Fruit fly (Drosophila melanogaster) whole organism, embryonic: ENCODE results near the gene CG46309.

ENCODE experiments used
- Atf3 ChIP-seq: fragments of 200-800 bp; sonication (Bioruptor generic); optimal IDR thresholded peaks from 3 replicates; lab custom pipeline; 2016; ENCODE audit warnings: missing biosample characterization, missing genetic modification characterization
- B-H1 ChIP-seq: fragments of 200-800 bp; sonication (Bioruptor generic); IDR thresholded peaks from 3 replicates; pipeline ENCODE4 v1.3.6; 2022; ENCODE audit warnings: missing biosample characterization, missing genetic modification characterization
- BEAF-32 ChIP-seq: fragments of 200-800 bp; sonication (Bioruptor generic); optimal IDR thresholded peaks from 3 replicates; lab custom pipeline; 2017; ENCODE audit warnings: missing biosample characterization, missing genetic modification characterization, mild to moderate bottlenecking, moderate library complexity, missing genetic modification reagents
- Blimp-1 ChIP-seq: fragments of 200-800 bp; sonication (Bioruptor generic); optimal IDR thresholded peaks from 3 replicates; lab custom pipeline; 2018; ENCODE audit warnings: missing biosample characterization, missing genetic modification characterization, mild to moderate bottlenecking, moderate library complexity, missing genetic modification reagents
- CG10366 ChIP-seq: fragments of 200-800 bp; sonication (Bioruptor generic); IDR thresholded peaks from 2 replicates; pipeline ENCODE4 v1.3.6; 2022; ENCODE audit warnings: missing biosample characterization, missing genetic modification characterization
- CG10654 ChIP-seq: fragments of 200-800 bp; sonication (Bioruptor generic); optimal IDR thresholded peaks from 2 replicates; lab custom pipeline; 2016; ENCODE audit warnings: missing biosample characterization, missing genetic modification characterization
- CG10979 ChIP-seq: fragments of 200-800 bp; sonication (Bioruptor generic); optimal IDR thresholded peaks from 2 replicates; lab custom pipeline; 2018; ENCODE audit warnings: missing biosample characterization, mild to moderate bottlenecking, missing genetic modification characterization, moderate library complexity
- CG11560 ChIP-seq: fragments of 200-800 bp; sonication (Bioruptor generic); IDR thresholded peaks from 3 replicates; pipeline ENCODE4 v1.3.6; 2022; ENCODE audit warnings: missing biosample characterization, missing genetic modification characterization
- CG12299 ChIP-seq: fragments of 200-800 bp; sonication (Bioruptor generic); optimal IDR thresholded peaks from 2 replicates; lab custom pipeline; 2018; ENCODE audit warnings: missing biosample characterization, mild to moderate bottlenecking, missing genetic modification characterization
- CG13296 ChIP-seq: fragments of 200-800 bp; sonication (Bioruptor generic); optimal IDR thresholded peaks from 3 replicates; lab custom pipeline; 2018; ENCODE audit warnings: missing biosample characterization, mild to moderate bottlenecking, missing genetic modification characterization
- CG13775 ChIP-seq: fragments of 200-800 bp; sonication (Bioruptor generic); optimal IDR thresholded peaks from 3 replicates; lab custom pipeline; 2017; ENCODE audit warnings: missing biosample characterization, mild to moderate bottlenecking, missing genetic modification characterization
- CG15073 ChIP-seq: fragments of 200-800 bp; sonication (Bioruptor generic); optimal IDR thresholded peaks from 2 replicates; lab custom pipeline; 2016; ENCODE audit warnings: missing biosample characterization, missing genetic modification characterization
- CG15696 ChIP-seq: fragments of 200-800 bp; sonication (Bioruptor generic); optimal IDR thresholded peaks from 2 replicates; lab custom pipeline; 2019; ENCODE audit warnings: missing biosample characterization, mild to moderate bottlenecking, missing genetic modification characterization, moderate library complexity
- CG17186 ChIP-seq: fragments of 200-800 bp; sonication (Bioruptor generic); optimal IDR thresholded peaks from 3 replicates; lab custom pipeline; 2017; ENCODE audit warnings: missing biosample characterization, missing genetic modification reagents, missing genetic modification characterization
- CG18011 ChIP-seq: fragments of 200-800 bp; sonication (Bioruptor generic); optimal IDR thresholded peaks from 2 replicates; lab custom pipeline; 2017; ENCODE audit warnings: missing biosample characterization, missing genetic modification characterization, mild to moderate bottlenecking, moderate library complexity, missing genotype
- CG34224 ChIP-seq: fragments of 200-800 bp; sonication (Bioruptor generic); IDR thresholded peaks from 3 replicates; pipeline ENCODE4 v1.3.6; 2022; ENCODE audit warnings: missing biosample characterization, missing genetic modification characterization; ENCODE audit not compliant: partially characterized antibody
- CG6689 ChIP-seq: fragments of 200-800 bp; sonication (Bioruptor generic); IDR thresholded peaks from 2 replicates; pipeline ENCODE4 v1.3.6; 2022; ENCODE audit warnings: missing biosample characterization, missing genetic modification characterization
- CG7357 ChIP-seq: fragments of 200-800 bp; sonication (Bioruptor generic); IDR thresholded peaks from 3 replicates; pipeline ENCODE4 v1.3.6; 2022; ENCODE audit warnings: missing biosample characterization, missing genetic modification characterization
- CG7745 ChIP-seq: fragments of 200-800 bp; sonication (Bioruptor generic); optimal IDR thresholded peaks from 2 replicates; lab custom pipeline; 2018; ENCODE audit warnings: missing biosample characterization, mild to moderate bottlenecking, missing genetic modification characterization, moderate library complexity
- CG8281 ChIP-seq: fragments of 200-800 bp; sonication (Bioruptor generic); optimal IDR thresholded peaks from 2 replicates; lab custom pipeline; 2018; ENCODE audit warnings: missing biosample characterization, mild to moderate bottlenecking, missing genetic modification characterization, moderate library complexity
- CG9609 ChIP-seq: fragments of 200-800 bp; sonication (Bioruptor generic); optimal IDR thresholded peaks from 3 replicates; lab custom pipeline; 2016; ENCODE audit warnings: missing biosample characterization, missing genetic modification characterization
- CG9727 ChIP-seq: fragments of 200-800 bp; sonication (Bioruptor generic); optimal IDR thresholded peaks from 3 replicates; lab custom pipeline; 2017; ENCODE audit warnings: missing biosample characterization, mild to moderate bottlenecking, missing genetic modification characterization
- CG9797 ChIP-seq: fragments of 200-800 bp; sonication (Bioruptor generic); optimal IDR thresholded peaks from 3 replicates; lab custom pipeline; 2018; ENCODE audit warnings: missing biosample characterization, mild to moderate bottlenecking, missing genetic modification characterization
- Chrac-16 ChIP-seq: fragments of 200-800 bp; sonication (Bioruptor generic); optimal IDR thresholded peaks from 3 replicates; lab custom pipeline; 2016; ENCODE audit warnings: missing biosample characterization, missing genetic modification characterization
- Ets97D ChIP-seq: fragments of 200-800 bp; sonication (Bioruptor generic); optimal IDR thresholded peaks from 3 replicates; lab custom pipeline; 2016; ENCODE audit warnings: missing biosample characterization, missing genetic modification characterization
- Fer2 ChIP-seq: fragments of 200-800 bp; sonication (Bioruptor generic); optimal IDR thresholded peaks from 2 replicates; lab custom pipeline; 2018; ENCODE audit warnings: missing biosample characterization, mild to moderate bottlenecking, missing genetic modification characterization, moderate library complexity
- Jarid2 ChIP-seq: fragments of 200-800 bp; sonication (Bioruptor generic); optimal IDR thresholded peaks from 3 replicates; lab custom pipeline; 2017; ENCODE audit warnings: mild to moderate bottlenecking, missing biosample characterization, missing genetic modification reagents, missing genetic modification characterization
- MBD-R2 ChIP-seq: fragments of 200-800 bp; sonication (Bioruptor generic); IDR thresholded peaks from 2 replicates; pipeline ENCODE4 v1.3.6; 2022; ENCODE audit warnings: missing biosample characterization, missing genetic modification characterization
- Side ChIP-seq: fragments of 200-800 bp; sonication (Bioruptor generic); optimal IDR thresholded peaks from 2 replicates; lab custom pipeline; 2016; ENCODE audit warnings: missing biosample characterization, missing genetic modification characterization
- TFAM ChIP-seq: fragments of 200-800 bp; sonication (Bioruptor generic); optimal IDR thresholded peaks from 2 replicates; lab custom pipeline; 2017; ENCODE audit warnings: missing biosample characterization, missing genetic modification characterization, inconsistent platforms
- Tbp ChIP-seq: fragments of >200 bp; optimal IDR thresholded peaks from 2 replicates; lab custom pipeline; 2018; ENCODE audit warnings: missing biosample characterization, missing genetic modification characterization
- abd-A ChIP-seq: fragments of 200-800 bp; sonication (Bioruptor generic); optimal IDR thresholded peaks from 3 replicates; lab custom pipeline; 2019; ENCODE audit warnings: missing biosample characterization, mild to moderate bottlenecking, missing genetic modification characterization, moderate library complexity
- ac ChIP-seq: fragments of 200-800 bp; sonication (Bioruptor generic); optimal IDR thresholded peaks from 3 replicates; lab custom pipeline; 2017; ENCODE audit warnings: missing biosample characterization, mild to moderate bottlenecking, missing genetic modification characterization
- ara ChIP-seq: fragments of 200-800 bp; sonication (Bioruptor generic); IDR thresholded peaks from 2 replicates; pipeline ENCODE4 v1.3.6; 2022; ENCODE audit warnings: missing biosample characterization, missing genetic modification characterization
- bowl ChIP-seq: fragments of 200-800 bp; sonication (Bioruptor generic); IDR thresholded peaks from 2 replicates; pipeline ENCODE4 v1.3.6; 2022; ENCODE audit warnings: missing biosample characterization, missing genetic modification characterization
- danr ChIP-seq: fragments of 200-800 bp; sonication (Bioruptor generic); IDR thresholded peaks from 2 replicates; pipeline ENCODE4 v1.3.6; 2022; ENCODE audit warnings: missing biosample characterization, missing genetic modification characterization
- en ChIP-seq: fragments of 200-800 bp; sonication (Bioruptor generic); optimal IDR thresholded peaks from 2 replicates; lab custom pipeline; 2016; ENCODE audit warnings: missing biosample characterization, missing genetic modification characterization
- fd102C ChIP-seq: fragments of 200-800 bp; sonication (Bioruptor generic); optimal IDR thresholded peaks from 2 replicates; lab custom pipeline; 2018; ENCODE audit warnings: missing biosample characterization, mild to moderate bottlenecking, missing genetic modification characterization, moderate library complexity
- grau ChIP-seq: fragments of 200-800 bp; optimal IDR thresholded peaks from 3 replicates; lab custom pipeline; 2019; ENCODE audit warnings: missing biosample characterization, mild to moderate bottlenecking, missing genetic modification characterization, moderate library complexity
- jumu ChIP-seq: fragments of 200-800 bp; sonication (Bioruptor generic); optimal IDR thresholded peaks from 3 replicates; lab custom pipeline; 2016; ENCODE audit warnings: missing biosample characterization, missing genetic modification characterization
- pan ChIP-seq, 4 experiments: fragments of >200 bp in 3 of 4; fragments of 200-800 bp in 1 of 4; sonication (Bioruptor generic) in 1 of 4; optimal IDR thresholded peaks in 3 of 4; IDR thresholded peaks in 1 of 4; 2 replicates each; pipeline versions ENCODE4 v1.3.6 to Lab custom; 2017 to 2022; ENCODE audit warnings: missing biosample characterization in 2 of 4, missing genetic modification characterization in 2 of 4, mixed read lengths in 1 of 4
- pita ChIP-seq: fragments of 200-800 bp; sonication (Bioruptor generic); optimal IDR thresholded peaks from 2 replicates; lab custom pipeline; 2017; ENCODE audit warnings: missing biosample characterization, mild to moderate bottlenecking, missing genetic modification characterization
- pnt ChIP-seq: fragments of 200-800 bp; sonication (Bioruptor generic); optimal IDR thresholded peaks from 3 replicates; lab custom pipeline; 2016; ENCODE audit warnings: missing biosample characterization, missing genetic modification characterization
- ranshi ChIP-seq: fragments of 200-800 bp; sonication (Bioruptor generic); IDR thresholded peaks from 2 replicates; pipeline ENCODE4 v1.3.6; 2022; ENCODE audit warnings: missing biosample characterization, missing genetic modification characterization
- row ChIP-seq: fragments of 200-800 bp; sonication (Bioruptor generic); IDR thresholded peaks from 3 replicates; pipeline ENCODE4 v1.3.6; 2022; ENCODE audit warnings: missing biosample characterization, missing genetic modification characterization
- sens ChIP-seq: fragments of 200-800 bp; sonication (Bioruptor generic); peaks from one replicate; lab custom pipeline; 2016; ENCODE audit warnings: missing biosample characterization, missing genetic modification characterization
- sisA ChIP-seq: fragments of 200-800 bp; sonication (Bioruptor generic); IDR thresholded peaks from 2 replicates; pipeline ENCODE4 v1.3.6; 2022; ENCODE audit warnings: missing biosample characterization, missing genetic modification characterization
- slp2 ChIP-seq: fragments of 200-800 bp; sonication (Bioruptor generic); optimal IDR thresholded peaks from 2 replicates; lab custom pipeline; 2016; ENCODE audit warnings: missing biosample characterization, missing genetic modification characterization
- usp ChIP-seq: fragments of >200 bp; optimal IDR thresholded peaks from 2 replicates; lab custom pipeline; 2017; ENCODE audit warnings: missing biosample characterization, missing genetic modification characterization
- z ChIP-seq: fragments of 200-800 bp; sonication (Bioruptor generic); IDR thresholded peaks from 3 replicates; pipeline ENCODE4 v1.3.6; 2022; ENCODE audit warnings: missing biosample characterization, missing genetic modification characterization
- zfh1 ChIP-seq: fragments of 200-800 bp; sonication (Bioruptor generic); IDR thresholded peaks from 3 replicates; pipeline ENCODE4 v1.3.6; 2022; ENCODE audit warnings: missing biosample characterization, missing genetic modification characterization

CG46309 gene

DNA sequence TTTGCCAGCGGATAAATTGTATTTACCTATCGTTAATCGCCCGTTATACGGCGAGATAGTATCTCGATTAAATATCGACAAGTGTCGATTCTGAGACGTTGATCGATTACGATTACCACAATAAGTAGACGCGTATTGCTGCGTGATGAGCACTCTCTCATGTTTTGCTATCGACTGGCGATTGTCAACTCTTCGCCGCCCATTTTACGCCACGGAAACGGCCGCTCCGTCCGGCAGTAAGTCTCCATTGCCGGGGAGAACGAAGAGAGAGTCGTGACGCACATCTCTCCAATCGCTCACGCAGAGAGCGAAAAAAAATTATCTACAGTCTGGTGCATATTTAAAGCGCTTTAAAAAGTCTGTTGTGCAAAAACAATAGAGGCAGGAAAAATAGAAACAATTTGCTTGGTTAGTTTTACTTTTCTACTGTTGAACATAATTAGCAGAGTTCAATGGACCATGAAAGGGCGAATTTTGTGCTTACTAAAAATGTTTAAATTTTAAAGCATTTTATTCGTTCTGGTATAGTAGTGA is at the start of gene CG46309 (continued):
- no peak for TF ChIP-seq CG10979 (tag; lab: Kevin White, UChicago)
- TF ChIP-seq Jarid2 (GFP tag; lab: Kevin White, UChicago) = peak; percentile 75
- TF ChIP-seq ara (GFP tag; lab: Robert Waterston, UW) = no peak
- TF ChIP-seq row (GFP tag; lab: Robert Waterston, UW) = peak; percentile 76; the same call in 1 of the 3 replicates
- no peak for TF ChIP-seq zfh1 (GFP tag; lab: Robert Waterston, UW)
- TF ChIP-seq CG15073 (GFP tag; lab: Kevin White, UChicago) = no peak
- no peak for TF ChIP-seq CG17186 (GFP tag; lab: Kevin White, UChicago)
- no peak for TF ChIP-seq sisA (GFP tag; lab: Robert Waterston, UW)
- TF ChIP-seq MBD-R2 = no peak
- no peak for TF ChIP-seq fd102C (GFP tag; lab: Kevin White, UChicago)
- no peak for TF ChIP-seq CG7745
- TF ChIP-seq pan (optimal IDR thresholded peaks at IDR 0.05; lab: Kevin White, UChicago) = no peak
- TF ChIP-seq pan (GFP tag; optimal IDR thresholded peaks at IDR 0.05 in 1 of 2, IDR thresholded peaks at IDR 0.05 in 1 of 2) = no peak
- no peak for TF ChIP-seq CG15696
- no peak for TF ChIP-seq CG11560 (tag; lab: Robert Waterston, UW)
- no peak for TF ChIP-seq CG10366 (GFP tag; lab: Robert Waterston, UW)
- TF ChIP-seq CG34224 = peak; percentile 96
- no peak for TF ChIP-seq Atf3
- no peak for TF ChIP-seq danr (GFP tag; lab: Robert Waterston, UW)
- TF ChIP-seq CG10654 (GFP tag; lab: Kevin White, UChicago) = no peak
- no peak for TF ChIP-seq Chrac-16 (GFP tag; lab: Kevin White, UChicago)
- TF ChIP-seq TFAM = no peak
- TF ChIP-seq CG7357 (GFP tag; lab: Robert Waterston, UW) = no peak
- no peak for TF ChIP-seq pnt
- TF ChIP-seq Side (GFP tag; lab: Kevin White, UChicago) = no peak
- TF ChIP-seq Blimp-1 (GFP tag; lab: Kevin White, UChicago) = no peak
- TF ChIP-seq abd-A = no peak
- no peak for TF ChIP-seq CG9609
- TF ChIP-seq Tbp = no peak
- no peak for TF ChIP-seq pita (GFP tag; lab: Kevin White, UChicago)
- peak; percentile 53; the same call in 1 of the 2 replicates for TF ChIP-seq bowl
- no peak for TF ChIP-seq CG13775 (GFP tag; lab: Kevin White, UChicago)
- TF ChIP-seq Ets97D (GFP tag; lab: Kevin White, UChicago) = peak; percentile 49
- no peak for TF ChIP-seq z (GFP tag; lab: Robert Waterston, UW)
- TF ChIP-seq CG12299 (tag; lab: Kevin White, UChicago) = no peak
- TF ChIP-seq sens (GFP tag; lab: Kevin White, UChicago) = peak; percentile 85
- no peak for TF ChIP-seq jumu (GFP tag; lab: Kevin White, UChicago)
- no peak for TF ChIP-seq B-H1 (GFP tag; lab: Robert Waterston, UW)
- TF ChIP-seq CG18011 (GFP tag; lab: Kevin White, UChicago) = no peak
- no peak for TF ChIP-seq CG6689 (GFP tag; lab: Robert Waterston, UW)
- no peak for TF ChIP-seq Fer2
- TF ChIP-seq slp2 = no peak
- no peak; the same call in 1 of the 2 replicates for TF ChIP-seq ranshi
- TF ChIP-seq usp (GFP tag; lab: Kevin White, UChicago) = no peak
- TF ChIP-seq CG13296 = peak; percentile 33
- TF ChIP-seq CG9727 = no peak
- TF ChIP-seq CG8281 = no peak
- TF ChIP-seq CG9797 (GFP tag; lab: Kevin White, UChicago) = no peak
- peak; percentile 60 for TF ChIP-seq grau (tag; lab: Kevin White, UChicago)
- peak; percentile 41 for TF ChIP-seq BEAF-32 (GFP tag; lab: Kevin White, UChicago)
- TF ChIP-seq en = peak; percentile 11
- no peak for TF ChIP-seq ac (GFP tag; lab: Kevin White, UChicago)
